Worm (Caenorhabditis elegans): ENCODE results near the gene wdr-46.

wdr-46 gene

DNA sequence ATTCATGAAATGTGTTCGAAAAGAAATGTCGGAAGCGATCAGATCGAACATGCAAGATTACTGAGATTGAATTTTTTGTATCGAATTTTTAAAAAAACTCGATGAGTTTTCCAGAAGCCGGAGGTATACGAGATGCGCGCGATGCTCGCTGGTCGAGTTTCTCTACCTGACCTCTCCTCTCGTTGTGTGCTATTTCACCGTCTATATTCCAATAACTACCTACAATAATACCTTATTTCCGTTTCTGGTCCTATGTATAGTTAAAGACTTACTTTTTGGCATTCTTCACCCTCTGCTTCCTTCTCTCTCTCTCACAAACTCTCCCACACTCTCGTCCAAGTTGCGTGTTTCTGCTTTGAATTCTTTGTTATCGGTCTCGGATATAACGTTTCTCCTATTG lies 713 bp upstream of the wdr-46 start:
- TF ChIP-seq unc-62 (GFP tag; optimal IDR thresholded peaks at IDR 0.05) = no peak

ce11 chrIV:12376021-12376420 lies 4.0 kb downstream of the wdr-46 start, which contains the start of gene atz-1:
atz-1 (minus strand) TSS chrIV:12376121.
- no peak for TF ChIP-seq unc-62 (GFP tag; optimal IDR thresholded peaks at IDR 0.05)

- no peak for TF ChIP-seq unc-62 (GFP tag; optimal IDR thresholded peaks at IDR 0.05)
Measured at ce11 chrIV:12378919-12379318, 6.9 kb downstream of the wdr-46 start.

DNA sequence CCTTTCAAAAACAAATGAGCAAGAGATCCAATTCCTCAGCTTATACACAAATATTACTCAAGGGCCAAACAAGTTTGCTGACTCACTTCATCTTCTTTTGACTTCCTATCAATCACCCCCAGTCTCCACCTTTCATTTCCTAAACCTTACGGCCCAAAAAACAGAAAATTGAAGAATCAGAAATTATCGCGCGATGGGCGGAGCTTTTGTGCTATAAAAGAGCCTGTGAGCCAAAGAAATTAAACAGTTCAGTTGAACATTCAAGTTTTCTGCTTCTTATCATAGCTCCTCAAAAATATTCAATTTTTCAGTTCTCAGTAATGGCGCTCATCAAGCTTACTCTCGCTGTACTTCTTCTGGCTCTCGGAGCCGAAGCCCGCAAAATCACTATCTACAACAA lies 7.7 kb downstream of the wdr-46 start, which contains the start of gene thn-1:
Gene thn-1 (plus strand): TSS at position 301 of the 400 bp plus-strand sequence.
- TF ChIP-seq unc-62 (GFP tag; optimal IDR thresholded peaks at IDR 0.05) = no peak

DNA sequence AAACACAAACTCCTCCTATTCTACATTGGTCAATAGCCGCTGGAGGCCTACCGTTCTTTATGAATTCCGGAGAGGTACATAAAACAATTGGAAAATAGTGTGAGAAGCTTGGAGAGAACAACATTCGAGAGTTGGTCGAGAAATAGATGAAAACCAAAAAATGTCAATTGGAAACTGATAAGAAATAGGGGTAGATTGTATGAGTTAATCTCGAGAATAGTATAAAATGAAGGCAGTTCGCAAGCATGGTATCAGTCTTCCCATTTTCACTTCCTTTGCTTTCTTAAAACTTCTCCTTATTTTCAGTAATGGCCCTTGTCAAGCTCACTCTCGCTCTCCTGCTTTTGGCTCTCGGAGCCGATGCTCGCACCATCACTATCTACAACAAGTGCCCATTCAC lies 10.8 kb downstream of the wdr-46 start, which contains the start of gene thn-2:
Gene thn-2 (plus strand): TSS at position 307 of the 400 bp plus-strand sequence.
- no peak for TF ChIP-seq unc-62 (GFP tag; optimal IDR thresholded peaks at IDR 0.05)

DNA sequence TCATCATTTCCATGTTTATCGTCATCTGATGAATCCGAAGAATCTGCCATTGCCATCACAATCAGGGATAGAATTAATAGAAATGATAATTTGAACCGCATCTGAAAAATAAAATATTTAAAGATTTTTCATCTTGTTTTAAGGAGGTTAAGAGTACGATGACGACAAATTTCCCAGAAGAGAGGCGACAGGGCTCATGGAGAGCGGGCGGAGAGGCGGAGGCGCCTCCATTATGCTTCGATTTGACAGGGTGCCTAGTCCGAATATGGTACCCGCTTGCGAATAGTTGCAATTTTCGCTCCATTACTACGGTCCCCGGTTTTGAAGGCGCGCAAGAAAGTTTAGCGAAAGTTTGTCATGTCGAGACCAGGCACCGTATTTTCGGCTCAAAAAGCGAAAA lies 13.0 kb downstream of the wdr-46 start, which contains the start of gene F28D1.6:
Gene F28D1.6 (minus strand): TSS at position 101 of the 400 bp plus-strand sequence.
- no peak for TF ChIP-seq unc-62 (GFP tag; optimal IDR thresholded peaks at IDR 0.05)

DNA sequence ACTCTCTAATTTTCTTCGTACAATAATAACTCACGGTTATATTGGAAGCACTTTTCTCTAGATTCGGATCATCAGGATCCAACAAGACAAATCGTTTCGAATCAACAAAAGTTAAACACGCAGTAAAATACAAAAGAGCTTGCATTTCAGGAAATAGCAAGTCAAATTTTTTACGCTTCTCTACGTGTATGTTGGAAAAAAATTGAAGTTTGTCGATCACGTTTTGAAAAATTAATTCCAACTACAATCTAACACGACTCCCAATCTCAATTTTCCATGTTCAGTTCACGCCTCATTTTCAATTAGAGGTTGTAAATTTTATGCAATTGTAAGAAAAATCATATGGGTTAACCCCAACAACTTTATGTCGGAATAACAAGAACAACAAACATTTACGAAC lies 17.9 kb downstream of the wdr-46 start, which contains the start of gene spe-45:
Gene spe-45 (minus strand): TSS at position 145 of the 400 bp plus-strand sequence.
- TF ChIP-seq unc-62 (GFP tag; optimal IDR thresholded peaks at IDR 0.05) = no peak

DNA sequence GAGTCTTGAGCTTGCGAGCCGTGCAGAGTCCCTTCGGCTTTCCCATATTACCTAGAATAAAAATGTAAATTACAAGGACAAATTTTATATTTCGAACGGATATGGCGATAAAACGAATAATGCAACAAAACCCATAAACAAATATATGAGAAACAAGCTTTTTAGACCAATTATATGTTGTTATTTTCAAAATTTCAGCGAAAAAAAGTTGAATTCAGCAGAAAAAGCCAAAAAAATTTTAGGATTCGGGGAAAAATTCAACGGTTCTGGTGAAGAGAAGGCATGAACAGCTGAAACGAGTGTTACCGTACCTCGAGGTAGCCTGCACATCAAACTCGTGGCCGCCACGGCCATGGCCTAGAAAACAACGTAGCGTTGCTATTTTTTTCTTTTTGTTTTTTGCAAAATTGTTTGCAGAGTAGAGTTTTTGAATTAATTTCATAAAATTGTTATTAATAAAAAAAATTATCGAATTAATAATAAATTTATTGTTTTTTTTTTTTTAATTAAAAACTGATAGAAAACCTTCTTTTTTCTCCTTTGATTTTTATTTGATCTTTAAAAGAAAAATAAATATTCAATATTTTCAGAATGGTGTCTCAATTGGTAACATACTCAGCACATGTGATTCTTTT lies 19.1 kb downstream of the wdr-46 start, which contains the start of the genes rps-23 and dpm-3:
Gene rps-23 (minus strand): TSS at position 51 of the 635 bp plus-strand sequence.
Gene dpm-3 (plus strand): TSS at position 585 of the 635 bp plus-strand sequence.
- TF ChIP-seq unc-62 (GFP tag; optimal IDR thresholded peaks at IDR 0.05) = no peak

DNA sequence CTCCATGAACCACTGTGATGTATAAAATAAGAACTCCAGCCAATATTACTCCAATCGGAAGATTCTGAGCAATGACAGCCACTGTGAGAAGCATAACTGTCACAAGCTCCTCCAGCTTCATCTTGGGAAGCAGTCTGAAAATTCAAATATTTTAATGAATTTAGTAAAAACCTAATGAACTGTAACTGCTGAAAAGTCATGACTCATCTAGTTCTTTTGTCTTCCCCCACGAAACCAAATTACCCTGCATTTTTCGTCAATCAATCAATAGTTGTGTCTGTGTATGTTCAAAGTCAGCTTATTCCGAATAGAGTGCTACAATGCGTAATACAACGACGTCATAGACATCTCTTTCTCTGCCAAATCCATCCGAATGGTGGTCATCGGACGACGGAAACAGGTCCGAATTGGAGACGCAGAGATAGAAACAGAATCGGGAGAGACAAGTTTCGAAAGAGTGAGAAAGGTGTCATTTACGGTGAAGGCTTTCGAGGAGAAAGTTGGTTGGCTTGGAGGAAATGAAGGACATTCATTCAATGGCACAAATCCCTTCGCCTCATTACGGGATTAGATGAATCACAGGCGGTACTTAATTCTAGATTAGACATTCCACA lies 24.7 kb downstream of the wdr-46 start:
- no peak for TF ChIP-seq unc-62 (GFP tag; optimal IDR thresholded peaks at IDR 0.05)

DNA sequence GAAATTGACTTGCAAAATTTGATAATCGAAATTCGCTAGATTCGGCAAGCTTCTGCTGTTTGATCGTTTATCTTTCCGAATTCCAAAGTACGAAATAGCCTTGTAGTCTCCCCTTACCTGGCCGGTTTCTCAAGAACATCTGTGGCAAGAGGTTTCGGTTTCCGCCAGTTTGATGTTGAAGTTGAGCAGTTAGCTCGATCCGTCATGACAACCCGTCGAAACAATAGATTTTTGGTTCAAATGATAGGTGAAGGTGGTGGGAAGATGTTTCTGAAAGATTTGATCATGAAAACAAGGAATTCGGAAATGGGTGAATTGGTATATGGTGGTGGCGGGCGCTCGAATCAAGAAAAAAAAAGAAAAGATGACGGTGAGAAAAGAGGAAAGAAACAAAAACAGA lies 26.4 kb downstream of the wdr-46 start, which contains the start of gene acs-20:
Gene acs-20 (minus strand): TSS at position 270 of the 400 bp plus-strand sequence.
- no peak for TF ChIP-seq unc-62 (GFP tag; optimal IDR thresholded peaks at IDR 0.05)

DNA sequence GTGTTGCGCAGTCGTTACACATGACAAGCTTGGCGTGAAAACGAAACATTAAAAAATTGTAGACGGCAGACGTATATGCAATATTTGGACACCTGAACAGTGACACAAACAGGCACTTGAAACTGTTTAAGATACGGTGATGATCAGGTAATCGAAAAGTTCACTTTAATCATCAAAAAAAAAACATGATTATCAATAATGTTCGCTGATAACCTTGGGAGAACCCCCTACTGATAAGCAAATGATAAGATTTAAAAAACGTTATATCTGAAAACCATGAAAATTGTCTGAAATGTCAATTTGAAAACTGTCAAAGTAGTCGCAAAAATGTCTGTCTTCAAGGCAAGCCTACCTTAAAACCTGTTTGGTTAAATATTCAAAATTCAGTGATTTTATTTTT lies 27.9 kb downstream of the wdr-46 start:
- TF ChIP-seq unc-62 (GFP tag; optimal IDR thresholded peaks at IDR 0.05) = no peak

ce11 chrIV:12403440-12403839 lies 31.4 kb downstream of the wdr-46 start:
- TF ChIP-seq unc-62 (GFP tag; optimal IDR thresholded peaks at IDR 0.05) = no peak

DNA sequence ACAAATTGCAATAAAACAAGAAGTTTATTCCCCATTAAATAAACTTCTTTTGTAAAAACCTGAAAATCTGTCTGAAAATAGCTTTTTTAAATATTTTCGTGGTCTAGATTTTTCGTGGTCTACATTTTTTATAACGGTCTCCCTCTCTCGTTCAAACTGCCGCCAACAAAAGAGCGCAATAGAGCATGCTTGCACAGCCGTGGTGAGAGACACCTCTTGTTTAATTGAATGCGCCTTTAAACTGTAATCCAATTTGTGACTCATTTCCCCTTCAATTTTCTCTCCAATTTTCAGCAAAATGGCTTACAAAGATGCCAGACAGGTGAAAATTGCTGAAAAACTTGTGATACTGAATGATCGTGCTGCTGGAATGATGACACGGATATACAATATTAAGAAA lies 32.1 kb downstream of the wdr-46 start, which contains the start of gene gex-3:
Gene gex-3 (plus strand): TSS at position 295 of the 400 bp plus-strand sequence.
- no peak for TF ChIP-seq unc-62 (GFP tag; optimal IDR thresholded peaks at IDR 0.05)

DNA sequence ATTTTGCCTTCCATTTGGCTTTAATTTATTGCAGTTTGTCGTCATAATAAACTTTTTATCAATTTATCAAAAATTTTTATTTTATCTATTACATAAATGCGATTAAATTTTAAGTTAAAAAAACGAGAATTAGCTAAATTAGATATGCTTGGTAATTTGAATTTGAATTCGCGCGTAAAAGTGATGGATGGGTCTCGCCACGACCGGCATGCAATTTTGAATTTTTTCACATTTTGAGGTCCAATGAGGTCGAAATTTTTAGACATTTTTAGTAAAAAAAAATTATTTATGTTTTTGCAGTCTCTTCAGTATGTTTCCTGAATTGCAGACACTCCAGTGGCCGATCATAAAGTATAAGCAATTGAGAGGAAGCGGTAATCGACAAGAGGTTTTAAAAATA lies 36.6 kb downstream of the wdr-46 start, which contains the start of gene dsb-1:
Gene dsb-1 (plus strand): TSS at position 301 of the 400 bp plus-strand sequence.
- TF ChIP-seq unc-62 (GFP tag; optimal IDR thresholded peaks at IDR 0.05) = no peak

ce11 chrIV:12410167-12410566 lies 38.1 kb downstream of the wdr-46 start, which contains the start of gene acl-13:
acl-13 (plus strand) TSS chrIV:12410467.
- TF ChIP-seq unc-62 (GFP tag; optimal IDR thresholded peaks at IDR 0.05) = no peak

DNA sequence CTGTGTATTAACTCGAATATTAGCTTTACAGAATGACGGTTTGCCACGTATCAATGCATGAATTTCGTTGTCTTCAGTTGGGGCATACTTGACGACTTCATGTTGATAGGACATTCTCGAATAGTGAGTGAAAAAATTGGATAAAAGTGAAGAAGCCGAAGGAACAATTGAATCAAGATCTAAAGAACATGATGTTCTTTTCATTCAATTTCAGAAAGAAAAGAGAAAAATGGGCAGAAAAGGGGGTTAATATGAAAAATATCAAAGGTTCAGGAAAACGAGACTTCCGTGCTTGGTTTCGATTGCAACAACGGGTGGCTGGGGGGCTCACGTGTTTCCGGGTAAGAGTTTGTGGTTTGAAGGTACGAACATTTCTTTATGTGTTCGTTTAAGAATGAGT lies 42.5 kb downstream of the wdr-46 start:
- TF ChIP-seq unc-62 (GFP tag; optimal IDR thresholded peaks at IDR 0.05) = no peak

Data from whole organism, dauer.